Worm (Caenorhabditis elegans): ENCODE data around the gene C30B5.2.

C30B5.2 gene

DNA sequence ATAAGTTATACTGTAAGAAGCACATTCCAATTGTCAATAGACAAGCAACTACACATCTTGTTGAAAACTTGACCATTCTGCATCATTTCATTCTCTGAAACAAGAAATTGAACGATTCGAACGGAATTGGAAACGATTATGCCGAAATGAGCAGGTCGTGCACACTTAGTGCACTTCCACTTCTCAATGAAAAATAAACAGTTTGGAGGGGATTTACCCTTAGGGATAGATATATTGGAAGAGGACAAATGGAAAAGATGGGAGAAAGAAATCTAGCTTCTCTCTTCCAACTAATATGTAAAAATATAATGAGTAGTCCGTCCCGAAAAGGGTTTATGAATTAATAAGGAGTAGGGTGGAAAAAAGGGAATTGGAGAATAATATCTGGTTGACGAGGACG lies 27.8 kb upstream of the C30B5.2 start, which contains the start of gene hst-3.1:
Gene hst-3.1 (minus strand): TSS at position 101 of the 400 bp plus-strand sequence.
- no peak for TF ChIP-seq R02D3.7 (tag; optimal IDR thresholded peaks at IDR 0.05)
- TF ChIP-seq fkh-10 (GFP tag; optimal IDR thresholded peaks at IDR 0.05): no peak
- no peak for TF ChIP-seq mml-1 (tag; optimal IDR thresholded peaks at IDR 0.05)
- TF ChIP-seq skn-1 (tag; optimal IDR thresholded peaks at IDR 0.05): no peak
- no peak for TF ChIP-seq nhr-77 (tag; optimal IDR thresholded peaks at IDR 0.05)
- TF ChIP-seq lsy-12 (tag; optimal IDR thresholded peaks at IDR 0.05): no peak

DNA sequence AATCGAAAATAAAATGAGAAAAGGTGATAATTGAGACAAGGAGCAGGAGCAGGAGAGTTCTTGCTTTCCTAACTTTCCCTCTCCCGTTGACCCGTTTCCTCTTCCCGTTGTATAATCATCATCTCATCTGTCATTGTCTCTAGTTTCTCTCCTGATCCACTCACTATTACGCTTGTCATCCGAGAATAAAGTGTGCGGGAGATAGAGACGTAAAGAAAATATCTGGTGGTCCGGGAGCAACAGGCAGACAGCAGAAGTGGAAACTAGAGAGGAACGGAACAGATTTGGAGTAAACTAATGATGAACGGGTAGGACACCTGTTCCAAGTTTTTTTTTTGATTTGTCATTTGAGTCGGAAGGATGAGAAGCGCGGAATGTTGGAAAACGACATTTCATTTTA lies 26.7 kb upstream of the C30B5.2 start:
- TF ChIP-seq ztf-11 (tag; optimal IDR thresholded peaks at IDR 0.05) (no peak), snpc-4 (tag; optimal IDR thresholded peaks at IDR 0.05) (no peak), sea-2 (GFP tag; optimal IDR thresholded peaks at IDR 0.05) (no peak), lin-15B (tag; optimal IDR thresholded peaks at IDR 0.05) (no peak), lin-39 (tag; optimal IDR thresholded peaks at IDR 0.05) (peak; percentile 10), nfya-1 (tag; optimal IDR thresholded peaks at IDR 0.05; ENCODE audit: insufficient read depth) (no peak), egl-5 (tag; optimal IDR thresholded peaks at IDR 0.05) (peak; percentile 54), fkh-10 (GFP tag; optimal IDR thresholded peaks at IDR 0.05) (no peak), nhr-237 (tag; optimal IDR thresholded peaks at IDR 0.05) (no peak), elt-1 (tag; optimal IDR thresholded peaks at IDR 0.05) (no peak), nhr-12 (tag; optimal IDR thresholded peaks at IDR 0.05) (no peak), elt-2 (tag; optimal IDR thresholded peaks at IDR 0.05) (no peak), ama-1 (optimal IDR thresholded peaks at IDR 0.05) (no peak), nhr-28 (tag; optimal IDR thresholded peaks at IDR 0.05) (no peak), nhr-11 (tag; optimal IDR thresholded peaks at IDR 0.05) (no peak)

DNA sequence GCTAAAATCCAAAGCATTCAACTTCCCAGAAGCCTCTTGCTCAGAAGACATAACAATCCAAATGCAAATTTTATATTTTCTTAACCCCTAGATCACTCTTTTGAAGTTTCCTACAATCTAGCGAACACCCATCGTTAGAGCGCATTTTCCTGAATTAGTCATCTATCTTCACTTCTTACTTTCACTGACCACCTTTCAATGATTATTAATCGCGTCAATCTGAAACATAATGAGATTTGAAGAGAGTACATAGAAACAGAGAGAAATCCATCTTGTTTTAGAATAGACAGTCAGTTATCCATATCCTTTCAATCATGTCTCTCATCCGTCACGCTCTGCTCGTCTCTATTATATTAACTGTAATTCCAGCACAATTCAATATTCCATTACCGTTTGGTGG lies 25.8 kb upstream of the C30B5.2 start, which contains the start of gene F40H3.3:
Gene F40H3.3 (plus strand): TSS at position 280 of the 400 bp plus-strand sequence.
- no peak for TF ChIP-seq snpc-4 (tag; optimal IDR thresholded peaks at IDR 0.05)
- TF ChIP-seq nhr-76 (tag; optimal IDR thresholded peaks at IDR 0.05): no peak
- no peak for TF ChIP-seq lsy-12 (tag; optimal IDR thresholded peaks at IDR 0.05)
- TF ChIP-seq ztf-4 (tag; optimal IDR thresholded peaks at IDR 0.05): no peak
- no peak for TF ChIP-seq nhr-67 (tag; optimal IDR thresholded peaks at IDR 0.05)
- TF ChIP-seq mdl-1 (tag; optimal IDR thresholded peaks at IDR 0.05): no peak
- TF ChIP-seq lin-39 (tag; optimal IDR thresholded peaks at IDR 0.05): no peak
- no peak for TF ChIP-seq aly-2 (tag; optimal IDR thresholded peaks at IDR 0.05)
- TF ChIP-seq fkh-2 (tag; optimal IDR thresholded peaks at IDR 0.05): no peak
- TF ChIP-seq unc-39 (tag; optimal IDR thresholded peaks at IDR 0.05): no peak
- TF ChIP-seq nhr-23 (tag; optimal IDR thresholded peaks at IDR 0.05): no peak
- TF ChIP-seq zag-1 (tag; optimal IDR thresholded peaks at IDR 0.05): no peak
- TF ChIP-seq elt-2 (tag; optimal IDR thresholded peaks at IDR 0.05): no peak
- no peak for TF ChIP-seq ZK546.5 (tag; optimal IDR thresholded peaks at IDR 0.05)

DNA sequence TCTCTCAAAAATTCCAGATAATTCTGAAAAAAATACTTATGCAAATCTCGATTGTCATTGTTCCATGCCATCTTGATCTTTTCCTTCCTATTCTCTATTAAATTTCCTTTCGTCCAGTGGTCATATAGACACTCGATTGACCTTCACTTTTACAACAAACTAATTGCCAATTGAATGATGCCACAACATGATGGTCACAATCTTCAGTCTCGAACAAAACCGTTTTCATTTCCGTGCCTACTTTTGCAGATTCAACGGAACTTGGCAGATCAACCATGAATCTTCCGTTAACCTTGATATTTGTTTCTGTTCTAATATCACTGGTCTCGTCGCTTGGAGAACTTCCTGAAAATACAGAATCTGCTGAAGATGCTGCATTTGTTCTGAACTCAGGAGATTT lies 23.6 kb upstream of the C30B5.2 start, which contains the start of gene F40H3.2:
Gene F40H3.2 (plus strand): TSS at position 250 of the 400 bp plus-strand sequence.
- TF ChIP-seq elt-3 (tag; optimal IDR thresholded peaks at IDR 0.05) (no peak), nhr-25 (tag; optimal IDR thresholded peaks at IDR 0.05) (peak; percentile 8), mdl-1 (tag; optimal IDR thresholded peaks at IDR 0.05) (no peak), ama-1 (optimal IDR thresholded peaks at IDR 0.05) (no peak)

DNA sequence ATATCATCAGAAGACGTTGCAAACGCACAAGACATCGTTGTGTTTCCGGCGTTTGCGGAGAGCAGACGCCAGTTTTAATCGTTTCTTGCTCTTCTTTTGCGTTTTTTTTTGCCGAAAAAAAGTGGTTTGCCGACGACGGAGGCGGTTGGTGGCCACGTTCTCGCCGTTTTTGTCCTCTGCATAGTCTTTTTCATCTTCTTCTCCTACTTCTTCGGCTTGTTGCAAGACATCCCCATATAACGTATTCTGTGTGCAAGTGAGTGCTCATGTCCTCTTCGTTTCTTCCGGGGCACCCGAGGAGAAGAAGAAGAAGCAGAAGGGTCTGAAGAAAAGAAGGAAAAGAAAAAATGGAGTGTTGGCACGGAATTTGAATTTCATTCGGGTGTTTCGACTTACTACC lies 22.0 kb upstream of the C30B5.2 start:
- TF ChIP-seq nhr-77 (tag; optimal IDR thresholded peaks at IDR 0.05) (no peak), nfya-1 (tag; optimal IDR thresholded peaks at IDR 0.05; ENCODE audit: insufficient read depth) (peak; percentile 26), egl-27 (tag; optimal IDR thresholded peaks at IDR 0.05) (no peak), hmg-11 (tag; optimal IDR thresholded peaks at IDR 0.05) (peak; percentile 20), fkh-2 (tag; optimal IDR thresholded peaks at IDR 0.05) (no peak), lin-39 (tag; optimal IDR thresholded peaks at IDR 0.05) (peak; percentile 31), aly-2 (tag; optimal IDR thresholded peaks at IDR 0.05) (no peak), pha-4 (tag; optimal IDR thresholded peaks at IDR 0.05) (no peak)
